Worm (Caenorhabditis elegans): ENCODE measurements around the gene dbn-1.

The dbn-1 gene

ce11 chrIII:13762046-13762445, at the start of gene dbn-1:
dbn-1 (minus strand) TSS chrIII:13762069.
- TF ChIP-seq ztf-23 (GFP tag; IDR thresholded peaks at IDR 0.05) (no peak), tab-1 (GFP tag; IDR thresholded peaks at IDR 0.05) (no peak), cog-1 (tag; optimal IDR thresholded peaks at IDR 0.05) (no peak), ref-1 (GFP tag; conservative IDR thresholded peaks at IDR 0.05) (no peak), med-1 (GFP tag; optimal IDR thresholded peaks at IDR 0.05; ENCODE audit: insufficient read depth) (no peak), T22C8.4 (GFP tag; IDR thresholded peaks at IDR 0.05) (no peak), ztf-29 (GFP tag; IDR thresholded peaks at IDR 0.05) (no peak), flt-1 (GFP tag; IDR thresholded peaks at IDR 0.05) (no peak), klf-2 (GFP tag; conservative IDR thresholded peaks at IDR 0.05) (no peak)

ce11 chrIII:13780199-13780706, 18.4 kb upstream of the dbn-1 start, which contains the start of gene pot-3:
pot-3 (plus strand) TSS chrIII:13780215.
- TF ChIP-seq klf-2 (GFP tag; conservative IDR thresholded peaks at IDR 0.05) = no peak
- no peak for TF ChIP-seq flt-1 (GFP tag; IDR thresholded peaks at IDR 0.05)
- no peak for TF ChIP-seq ref-1 (GFP tag; conservative IDR thresholded peaks at IDR 0.05)
- no peak for TF ChIP-seq med-1 (GFP tag; optimal IDR thresholded peaks at IDR 0.05; ENCODE audit: insufficient read depth)
- TF ChIP-seq tab-1 (GFP tag; IDR thresholded peaks at IDR 0.05) = no peak
- no peak for TF ChIP-seq T22C8.4 (GFP tag; IDR thresholded peaks at IDR 0.05)
- no peak for TF ChIP-seq ztf-23 (GFP tag; IDR thresholded peaks at IDR 0.05)
- TF ChIP-seq cog-1 (tag; optimal IDR thresholded peaks at IDR 0.05) = no peak
- no peak for TF ChIP-seq ztf-29 (GFP tag; IDR thresholded peaks at IDR 0.05)

- no peak for TF ChIP-seq ref-1 (GFP tag; conservative IDR thresholded peaks at IDR 0.05)
- no peak for TF ChIP-seq ztf-29 (GFP tag; IDR thresholded peaks at IDR 0.05)
- TF ChIP-seq cog-1 (tag; optimal IDR thresholded peaks at IDR 0.05) = no peak
- TF ChIP-seq klf-2 (GFP tag; conservative IDR thresholded peaks at IDR 0.05) = no peak
- TF ChIP-seq tab-1 (GFP tag; IDR thresholded peaks at IDR 0.05) = no peak
- TF ChIP-seq T22C8.4 (GFP tag; IDR thresholded peaks at IDR 0.05) = no peak
- TF ChIP-seq ztf-23 (GFP tag; IDR thresholded peaks at IDR 0.05) = no peak
- TF ChIP-seq med-1 (GFP tag; optimal IDR thresholded peaks at IDR 0.05; ENCODE audit: insufficient read depth) = no peak
- no peak for TF ChIP-seq flt-1 (GFP tag; IDR thresholded peaks at IDR 0.05)
These were observed 17.7 kb upstream of the dbn-1 start for ce11 chrIII:13779360-13780093.

ce11 chrIII:13778816-13779215, 16.9 kb upstream of the dbn-1 start:
- TF ChIP-seq ztf-29 (GFP tag; IDR thresholded peaks at IDR 0.05) (no peak), T22C8.4 (GFP tag; IDR thresholded peaks at IDR 0.05) (no peak), flt-1 (GFP tag; IDR thresholded peaks at IDR 0.05) (no peak), med-1 (GFP tag; optimal IDR thresholded peaks at IDR 0.05; ENCODE audit: insufficient read depth) (no peak), klf-2 (GFP tag; conservative IDR thresholded peaks at IDR 0.05) (no peak), ref-1 (GFP tag; conservative IDR thresholded peaks at IDR 0.05) (no peak), cog-1 (tag; optimal IDR thresholded peaks at IDR 0.05) (no peak), tab-1 (GFP tag; IDR thresholded peaks at IDR 0.05) (no peak), ztf-23 (GFP tag; IDR thresholded peaks at IDR 0.05) (no peak)

DNA sequence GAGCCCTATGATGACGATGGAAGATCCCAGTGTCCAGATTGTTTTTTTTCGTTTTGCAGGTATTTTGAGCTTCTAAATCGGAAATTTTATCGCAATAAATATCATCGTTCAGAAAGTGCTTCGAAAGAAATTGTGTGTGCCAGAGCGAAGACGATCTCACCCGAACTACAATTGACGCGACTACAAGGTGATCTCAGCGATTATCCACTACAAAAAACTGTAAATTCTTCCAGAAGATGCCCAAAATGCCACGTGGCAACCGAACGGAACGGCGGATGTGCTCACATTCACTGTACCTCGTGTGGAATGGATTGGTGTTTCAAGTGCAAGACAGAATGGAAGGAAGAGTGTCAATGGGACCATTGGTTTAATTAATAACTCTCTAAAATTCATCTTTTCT, 11.0 kb upstream of the dbn-1 start, which contains the start of gene mdt-29:
TSS of gene mdt-29 (plus strand) at position 301 of the 400 bp plus-strand sequence.
- no peak for TF ChIP-seq cog-1 (tag; optimal IDR thresholded peaks at IDR 0.05)
- no peak for TF ChIP-seq ztf-23 (GFP tag; IDR thresholded peaks at IDR 0.05)
- no peak for TF ChIP-seq klf-2 (GFP tag; conservative IDR thresholded peaks at IDR 0.05)
- no peak for TF ChIP-seq T22C8.4 (GFP tag; IDR thresholded peaks at IDR 0.05)
- TF ChIP-seq tab-1 (GFP tag; IDR thresholded peaks at IDR 0.05) = no peak
- no peak for TF ChIP-seq flt-1 (GFP tag; IDR thresholded peaks at IDR 0.05)
- no peak for TF ChIP-seq ztf-29 (GFP tag; IDR thresholded peaks at IDR 0.05)
- TF ChIP-seq ref-1 (GFP tag; conservative IDR thresholded peaks at IDR 0.05) = no peak
- no peak for TF ChIP-seq med-1 (GFP tag; optimal IDR thresholded peaks at IDR 0.05; ENCODE audit: insufficient read depth)

DNA sequence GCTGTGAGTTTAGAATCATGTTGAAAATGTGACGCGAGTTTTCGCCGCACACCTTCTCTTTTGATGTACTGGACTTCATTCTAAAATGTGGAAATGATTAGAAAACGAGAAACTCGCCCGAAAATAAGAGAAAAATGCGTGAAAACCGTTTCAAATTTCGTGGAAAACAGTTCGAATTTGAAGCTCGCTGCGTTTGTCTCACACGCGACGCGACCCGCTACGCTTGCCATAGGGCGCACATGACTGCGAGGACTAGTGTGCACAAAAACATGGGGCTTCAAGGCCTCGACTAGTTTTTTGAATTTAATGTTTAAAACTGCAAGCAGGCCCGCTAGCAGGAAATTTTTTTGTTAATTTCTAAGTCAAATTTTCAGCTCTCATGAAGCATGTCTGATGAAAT, 9.3 kb upstream of the dbn-1 start, which contains the start of the genes cyk-4 and pdr-1:
TSS of gene cyk-4 (minus strand) at position 80 of the 400 bp plus-strand sequence.
TSS of gene pdr-1 (plus strand) at position 369 of the 400 bp plus-strand sequence.
- TF ChIP-seq ztf-29 (GFP tag; IDR thresholded peaks at IDR 0.05) (peak; percentile 63; the same call in 1 of the 2 replicates), klf-2 (GFP tag; conservative IDR thresholded peaks at IDR 0.05) (no peak), med-1 (GFP tag; optimal IDR thresholded peaks at IDR 0.05; ENCODE audit: insufficient read depth) (no peak), ref-1 (GFP tag; conservative IDR thresholded peaks at IDR 0.05) (no peak), ztf-23 (GFP tag; IDR thresholded peaks at IDR 0.05) (peak; percentile 65; the same call in 1 of the 2 replicates), T22C8.4 (GFP tag; IDR thresholded peaks at IDR 0.05) (no peak), cog-1 (tag; optimal IDR thresholded peaks at IDR 0.05) (no peak), tab-1 (GFP tag; IDR thresholded peaks at IDR 0.05) (no peak), flt-1 (GFP tag; IDR thresholded peaks at IDR 0.05) (0 out of 2 replicates have a peak, but pooled peaks have one; percentile 64)

ce11 chrIII:13770017-13770416, 8.1 kb upstream of the dbn-1 start:
- no peak for TF ChIP-seq ztf-23 (GFP tag; IDR thresholded peaks at IDR 0.05)

- TF ChIP-seq T22C8.4 (GFP tag; IDR thresholded peaks at IDR 0.05) (no peak), cog-1 (tag; optimal IDR thresholded peaks at IDR 0.05) (no peak), med-1 (GFP tag; optimal IDR thresholded peaks at IDR 0.05; ENCODE audit: insufficient read depth) (no peak), tab-1 (GFP tag; IDR thresholded peaks at IDR 0.05) (no peak), klf-2 (GFP tag; conservative IDR thresholded peaks at IDR 0.05) (no peak), flt-1 (GFP tag; IDR thresholded peaks at IDR 0.05) (no peak), ztf-29 (GFP tag; IDR thresholded peaks at IDR 0.05) (no peak), ztf-23 (GFP tag; IDR thresholded peaks at IDR 0.05) (no peak), ref-1 (GFP tag; conservative IDR thresholded peaks at IDR 0.05) (no peak)
These were observed 6.3 kb upstream of the dbn-1 start, which contains the start of gene rml-1 for ce11 chrIII:13768074-13768662. rml-1 (minus strand) TSS chrIII:13768092.
